Worm (Caenorhabditis elegans) whole organism, L4 larva: ENCODE results near the gene lbp-7.

Source experiments
- daf-8 ChIP-seq: fragments of 200-800 bp; sonication (Bioruptor generic); IDR thresholded peaks from 2 replicates; pipeline ENCODE4 v1.3.6; 2022; ENCODE audit warnings: missing genetic modification characterization, missing compliant biosample characterization
- egl-27 ChIP-seq: sonication (generic microtip); optimal IDR thresholded peaks from 3 replicates; lab custom pipeline; 2017; ENCODE audit warnings: missing biosample characterization, missing genetic modification reagents, missing genetic modification characterization
- lin-39 ChIP-seq: fragments of 150-350 bp; optimal IDR thresholded peaks from 2 replicates; lab custom pipeline; 2014; ENCODE audit warnings: missing biosample characterization, missing genetic modification reagents, missing genetic modification characterization
- nhr-28 ChIP-seq: fragments of 150-350 bp; optimal IDR thresholded peaks from 2 replicates; lab custom pipeline; 2014; ENCODE audit warnings: missing biosample characterization, missing genetic modification characterization
- unc-62 ChIP-seq, 3 experiments: fragments of 150-350 bp in 1 of 3; sonication (generic microtip); optimal IDR thresholded peaks in 2 of 3; peaks in 1 of 3; 1 replicate in 1 of 3; 2 replicates in 2 of 3; lab custom pipeline; 2014 to 2017; ENCODE audit warnings: missing biosample characterization in 3 of 3, missing genetic modification characterization in 3 of 3, missing genetic modification reagents in 3 of 3, missing genotype in 1 of 3

DNA sequence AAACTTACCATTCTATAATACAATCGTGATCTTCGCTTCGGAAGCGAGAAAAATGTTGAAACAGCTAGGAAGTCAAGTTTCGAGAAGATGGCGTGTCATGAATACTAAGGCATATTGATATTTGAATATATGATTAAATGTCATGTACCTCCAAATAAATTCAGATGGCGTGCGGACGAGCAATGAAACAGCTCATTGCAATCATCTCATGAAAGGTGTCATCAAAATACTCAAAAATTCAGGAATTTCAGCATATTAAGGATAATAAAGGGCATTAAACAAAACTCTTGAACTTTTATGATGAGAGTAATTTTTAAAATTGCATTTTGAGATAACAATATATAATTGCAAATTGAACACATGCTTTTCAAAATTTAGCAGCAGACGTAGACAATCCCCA is 36.0 kb downstream of the lbp-7 start, which contains the start of gene gcy-32:
- TF ChIP-seq nhr-28, result no peak
- no peak for TF ChIP-seq egl-27 (tag; lab: Kevin White, UChicago)
- TF ChIP-seq daf-8 (GFP tag; lab: Robert Waterston, UW), result no peak
- no peak for TF ChIP-seq lin-39
- TF ChIP-seq unc-62 (GFP tag; optimal IDR thresholded peaks at IDR 0.05 in 1 of 2; lab: Kevin White, UChicago), result no peak
- TF ChIP-seq unc-62 (tag; optimal IDR thresholded peaks at IDR 0.05; lab: Kevin White, UChicago), result no peak
